Worm (Caenorhabditis elegans) whole organism, L4/young adult: ENCODE measurements around the gene vhp-1.

Experiments
- W03F9.2 ChIP-seq: fragments of 150-350 bp; optimal IDR thresholded peaks from 2 replicates; lab custom pipeline; 2014; ENCODE audit warnings: missing biosample characterization, missing genetic modification characterization
- dao-5 ChIP-seq: sonication (generic microtip); optimal IDR thresholded peaks from 2 replicates; lab custom pipeline; 2016; ENCODE audit warnings: missing genotype, missing genetic modification characterization, moderate library complexity, missing compliant biosample characterization
- him-1 ChIP-seq: sonication (generic microtip); optimal IDR thresholded peaks from 2 replicates; lab custom pipeline; 2016; ENCODE audit warnings: missing genotype, missing genetic modification reagents, missing genetic modification characterization, missing compliant biosample characterization

The vhp-1 gene

ce11 chrII:5306197-5306596 is 16.9 kb upstream of the vhp-1 start:
- TF ChIP-seq him-1 (tag; lab: Kevin White, UChicago) (no peak), W03F9.2 (tag; lab: Kevin White, UChicago) (no peak), dao-5 (tag; lab: Kevin White, UChicago) (no peak)

DNA sequence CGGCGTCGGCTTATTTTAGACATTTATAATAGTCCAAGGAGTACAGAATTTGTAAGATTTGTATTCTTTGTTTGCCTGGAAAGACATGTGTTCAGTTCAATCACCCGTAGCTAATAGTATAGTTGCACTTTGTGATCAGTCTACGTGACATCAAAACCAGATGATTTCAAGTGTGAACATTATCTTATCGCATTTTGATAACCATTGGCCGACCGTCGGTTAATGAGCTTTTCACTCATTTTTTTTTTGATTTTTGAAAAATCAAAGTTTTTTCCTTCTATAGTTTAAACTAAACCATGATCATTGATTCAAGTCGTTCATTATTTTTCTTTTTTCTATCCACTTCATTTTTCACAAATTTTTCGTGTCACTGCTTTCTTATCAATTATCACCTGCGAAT is 15.9 kb upstream of the vhp-1 start:
- TF ChIP-seq him-1 (tag; lab: Kevin White, UChicago) (no peak), dao-5 (tag; lab: Kevin White, UChicago) (no peak), W03F9.2 (tag; lab: Kevin White, UChicago) (no peak)

- TF ChIP-seq him-1 (tag; lab: Kevin White, UChicago): no peak
- no peak for TF ChIP-seq dao-5 (tag; lab: Kevin White, UChicago)
- no peak for TF ChIP-seq W03F9.2 (tag; lab: Kevin White, UChicago)
These were observed 14.1 kb upstream of the vhp-1 start for ce11 chrII:5308961-5309360.

DNA sequence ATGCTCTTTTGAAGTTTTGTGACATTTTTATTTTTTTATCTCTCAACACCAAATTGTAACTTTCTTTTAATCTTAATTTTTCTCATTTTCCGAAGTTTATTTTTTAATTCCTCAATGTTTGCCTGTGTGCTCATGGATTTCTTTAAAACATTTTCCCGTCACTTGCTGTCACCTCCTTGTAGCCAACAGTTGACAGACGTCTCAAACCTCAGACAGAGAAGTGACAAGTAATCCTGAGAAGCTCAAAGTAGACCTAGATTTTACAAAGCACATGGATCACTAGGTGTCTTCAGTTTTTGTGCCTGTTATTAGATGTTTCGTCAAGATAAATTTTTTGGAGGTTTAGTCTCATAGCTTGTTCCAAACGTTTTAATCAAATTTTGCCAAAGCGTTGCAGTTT is 13.4 kb upstream of the vhp-1 start:
- TF ChIP-seq dao-5 (tag; lab: Kevin White, UChicago) (no peak), him-1 (tag; lab: Kevin White, UChicago) (no peak), W03F9.2 (tag; lab: Kevin White, UChicago) (no peak)

DNA sequence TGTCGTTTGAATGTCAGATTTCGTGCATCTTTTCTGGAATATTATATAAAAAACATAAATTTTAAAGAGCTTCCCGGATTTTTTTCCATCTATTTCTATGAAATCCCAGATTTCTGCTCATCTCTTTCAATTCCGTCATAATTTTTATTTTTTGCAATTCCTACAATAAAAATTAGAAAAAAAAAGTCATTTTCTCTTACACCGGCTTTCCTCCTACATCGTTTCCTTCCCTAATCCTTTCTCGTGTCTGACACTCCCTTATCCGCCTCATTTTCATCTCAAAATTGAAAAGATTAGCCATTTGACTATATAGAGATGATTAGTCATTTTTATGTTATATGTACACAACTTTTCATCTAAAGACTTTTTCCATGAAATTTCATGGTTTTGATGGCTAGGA is 12.3 kb upstream of the vhp-1 start:
- TF ChIP-seq dao-5 (tag; lab: Kevin White, UChicago) (no peak), W03F9.2 (tag; lab: Kevin White, UChicago) (no peak), him-1 (tag; lab: Kevin White, UChicago) (no peak)

ce11 chrII:5311746-5312145 is 11.3 kb upstream of the vhp-1 start, which contains the start of gene gcy-12:
TSS of gene gcy-12 (plus strand) at chrII:5312046.
- TF ChIP-seq W03F9.2 (tag; lab: Kevin White, UChicago) (no peak), him-1 (tag; lab: Kevin White, UChicago) (no peak), dao-5 (tag; lab: Kevin White, UChicago) (no peak)

DNA sequence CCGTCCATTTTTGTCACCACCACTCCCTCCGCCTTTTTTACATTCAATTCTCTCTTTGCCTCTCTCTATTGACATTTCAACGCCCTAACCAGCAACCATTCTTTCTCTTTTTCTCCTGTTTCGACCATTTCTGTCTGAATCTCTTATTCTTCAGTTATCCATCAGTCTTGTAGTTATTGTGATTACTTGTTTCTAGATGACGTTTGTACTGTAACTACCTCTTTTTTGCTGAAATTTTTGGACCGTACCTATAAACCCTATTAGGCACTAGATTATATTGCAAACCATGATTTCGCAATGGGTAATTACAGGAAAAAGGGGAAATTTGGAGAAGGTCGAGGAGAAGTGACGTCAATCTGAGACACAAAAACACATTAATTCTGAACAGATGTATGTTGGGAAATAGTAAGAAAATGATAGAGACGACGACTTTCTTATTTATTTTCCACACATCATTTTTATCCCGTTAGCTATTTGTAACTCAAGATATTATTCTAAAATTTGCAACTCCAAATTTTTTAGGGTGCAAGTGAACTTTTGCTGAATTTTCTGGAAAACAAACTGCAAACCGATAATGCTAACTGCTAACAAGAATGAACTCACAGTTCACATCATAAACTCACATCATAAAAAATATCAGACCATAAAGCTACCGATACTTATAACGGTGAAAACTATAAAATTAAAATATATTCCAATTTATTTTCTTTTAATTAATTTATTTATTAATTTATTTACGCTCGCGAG is 2.7 kb upstream of the vhp-1 start:
- TF ChIP-seq dao-5 (tag; lab: Kevin White, UChicago) (no peak), W03F9.2 (tag; lab: Kevin White, UChicago) (no peak), him-1 (tag; lab: Kevin White, UChicago) (no peak)

ce11 chrII:5321718-5322286 is 1.3 kb upstream of the vhp-1 start:
- TF ChIP-seq W03F9.2 (tag; lab: Kevin White, UChicago) (peak; percentile 8), him-1 (tag; lab: Kevin White, UChicago) (no peak), dao-5 (tag; lab: Kevin White, UChicago) (no peak)

DNA sequence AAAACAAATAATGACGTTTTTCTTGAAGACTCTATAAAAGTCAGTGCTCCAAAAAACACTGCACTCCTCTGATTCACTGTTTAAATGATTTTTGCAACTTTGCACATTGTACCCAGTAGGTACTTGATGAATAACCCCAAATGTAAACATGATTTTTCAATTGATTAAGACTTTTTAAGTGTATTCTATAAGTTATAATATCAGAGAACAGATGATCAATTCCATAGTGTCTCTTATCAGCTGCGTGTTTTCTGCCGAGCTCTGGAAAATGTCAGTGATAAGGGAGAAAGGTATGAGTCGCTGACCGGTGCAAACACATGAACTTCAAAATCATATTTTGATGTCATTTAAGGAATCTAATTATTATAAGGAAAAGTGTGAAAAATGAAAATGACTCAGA is 697 bp downstream of the vhp-1 start:
- TF ChIP-seq dao-5 (tag; lab: Kevin White, UChicago): no peak
- no peak for TF ChIP-seq him-1 (tag; lab: Kevin White, UChicago)
- TF ChIP-seq W03F9.2 (tag; lab: Kevin White, UChicago): no peak

- no peak for TF ChIP-seq W03F9.2 (tag; lab: Kevin White, UChicago)
- no peak for TF ChIP-seq him-1 (tag; lab: Kevin White, UChicago)
- TF ChIP-seq dao-5 (tag; lab: Kevin White, UChicago): no peak
These were observed 1.6 kb downstream of the vhp-1 start for ce11 chrII:5324653-5325052.

- TF ChIP-seq dao-5 (tag; lab: Kevin White, UChicago) (no peak), him-1 (tag; lab: Kevin White, UChicago) (peak; percentile 74)
These were observed 3.0 kb downstream of the vhp-1 start for ce11 chrII:5326024-5326627.

DNA sequence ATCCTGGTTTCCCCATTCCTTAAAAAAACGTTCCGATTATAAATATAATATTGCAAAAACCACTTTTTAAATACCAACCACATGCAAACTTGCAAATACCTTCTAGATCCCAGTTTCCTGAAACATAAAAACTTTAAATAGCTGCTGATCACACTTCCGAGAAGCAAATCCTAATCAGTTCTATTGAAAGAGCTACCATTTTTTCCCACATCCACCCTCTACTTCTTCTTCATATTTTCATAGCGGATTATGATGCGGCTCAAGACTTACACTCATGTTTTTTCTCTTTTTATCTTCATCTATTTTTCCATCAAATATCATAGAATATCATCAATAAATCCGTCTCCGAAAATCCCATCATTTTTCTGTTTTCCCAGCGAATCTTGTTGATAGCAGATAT is 3.8 kb downstream of the vhp-1 start:
- TF ChIP-seq him-1 (tag; lab: Kevin White, UChicago): no peak
- TF ChIP-seq W03F9.2 (tag; lab: Kevin White, UChicago): no peak
- no peak for TF ChIP-seq dao-5 (tag; lab: Kevin White, UChicago)

DNA sequence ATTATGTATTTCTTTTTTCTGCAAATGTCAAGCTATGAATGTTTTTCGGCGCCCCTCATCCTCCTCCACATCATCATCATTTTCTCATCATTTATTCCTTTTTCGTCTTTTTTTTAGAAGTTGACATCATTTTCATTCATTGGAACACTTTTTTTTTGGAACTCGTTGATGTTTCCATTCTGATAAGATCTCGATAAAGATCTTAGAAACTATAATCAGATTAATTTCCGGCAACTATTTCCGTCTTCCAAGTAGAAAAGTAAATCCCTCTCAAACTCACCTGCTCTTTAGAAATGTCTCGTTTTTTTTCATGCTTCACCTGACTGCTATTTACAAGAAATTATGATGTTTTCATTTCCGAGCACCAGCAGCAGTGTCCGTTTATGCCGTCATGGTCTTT is 5.8 kb downstream of the vhp-1 start:
- TF ChIP-seq W03F9.2 (tag; lab: Kevin White, UChicago) (no peak), him-1 (tag; lab: Kevin White, UChicago) (no peak), dao-5 (tag; lab: Kevin White, UChicago) (no peak)
